Worm (Caenorhabditis elegans) whole organism, young adult: ENCODE measurements around the gene ttr-36.

Source experiments
- B0019.2 ChIP-seq: fragments of 200-800 bp; sonication (Bioruptor generic); conservative IDR thresholded peaks from 2 replicates; pipeline ENCODE4 v1.3.6; 2022; ENCODE audit warnings: missing genetic modification reagents, missing genetic modification characterization, missing compliant biosample characterization
- B0261.1 ChIP-seq: sonication (generic microtip); optimal IDR thresholded peaks from 2 replicates; lab custom pipeline; 2016; ENCODE audit warnings: mild to moderate bottlenecking, missing genetic modification characterization, moderate library complexity, missing compliant biosample characterization
- F23B12.7 ChIP-seq: sonication (generic microtip); optimal IDR thresholded peaks from 2 replicates; lab custom pipeline; 2017; ENCODE audit warnings: missing genetic modification characterization, mild to moderate bottlenecking, missing compliant biosample characterization, antibody characterized with exemption, moderate library complexity; ENCODE audit not compliant: insufficient read depth
- F33H1.4 ChIP-seq: fragments of 200-800 bp; sonication (Bioruptor generic); IDR thresholded peaks from 2 replicates; pipeline ENCODE4 v1.3.6; 2022; ENCODE audit warnings: missing genetic modification reagents, missing genetic modification characterization, missing compliant biosample characterization
- F39B2.1 ChIP-seq: fragments of 200-800 bp; sonication (Bioruptor generic); IDR thresholded peaks from 2 replicates; pipeline ENCODE4 v1.3.6; 2022; ENCODE audit warnings: missing genetic modification reagents, missing genetic modification characterization, missing compliant biosample characterization
- F52B5.7 ChIP-seq: sonication (generic microtip); optimal IDR thresholded peaks from 2 replicates; lab custom pipeline; 2016; ENCODE audit warnings: mild to moderate bottlenecking, missing genetic modification characterization, missing compliant biosample characterization
- F57C9.4 ChIP-seq: sonication (generic microtip); optimal IDR thresholded peaks from 2 replicates; lab custom pipeline; 2017; ENCODE audit warnings: mild to moderate bottlenecking, missing genetic modification characterization, missing compliant biosample characterization
- K11D2.4 ChIP-seq: fragments of 200-800 bp; sonication (Bioruptor generic); IDR thresholded peaks from 2 replicates; pipeline ENCODE4 v1.3.6; 2022; ENCODE audit warnings: missing genetic modification reagents, missing genetic modification characterization, missing compliant biosample characterization
- T07F8.4 ChIP-seq: sonication (generic microtip); optimal IDR thresholded peaks from 2 replicates; lab custom pipeline; 2016; ENCODE audit warnings: mild to moderate bottlenecking, missing genetic modification characterization, moderate library complexity, missing compliant biosample characterization
- Y56A3A.18 ChIP-seq: fragments of 200-800 bp; sonication (Bioruptor generic); IDR thresholded peaks from 2 replicates; pipeline ENCODE4 v1.3.6; 2022; ENCODE audit warnings: missing genetic modification reagents, missing genetic modification characterization, missing compliant biosample characterization
- Y79H2A.3 ChIP-seq: fragments of 200-800 bp; sonication (Bioruptor generic); conservative IDR thresholded peaks from 2 replicates; pipeline ENCODE4 v1.3.6; 2022; ENCODE audit warnings: missing genetic modification reagents, missing genetic modification characterization, missing compliant biosample characterization
- ama-1 ChIP-seq, 3 experiments: fragments of 150-350 bp in 1 of 3; sonication (generic microtip) in 2 of 3; optimal IDR thresholded peaks; 2 replicates each; lab custom pipeline; 2014 to 2018; ENCODE audit warnings: missing biosample characterization in 2 of 3, missing genetic modification characterization in 2 of 3, missing genetic modification reagents in 2 of 3
- aptf-3 ChIP-seq: fragments of 200-800 bp; sonication (Bioruptor generic); IDR thresholded peaks from 2 replicates; pipeline ENCODE4 v1.3.6; 2022; ENCODE audit warnings: missing genetic modification characterization, missing compliant biosample characterization
- atf-7 ChIP-seq: sonication (generic microtip); optimal IDR thresholded peaks from 2 replicates; lab custom pipeline; 2017; ENCODE audit warnings: mild to moderate bottlenecking, missing genetic modification characterization, missing compliant biosample characterization
- attf-3 ChIP-seq: fragments of 200-800 bp; sonication (Bioruptor generic); conservative IDR thresholded peaks from 2 replicates; pipeline ENCODE4 v1.3.6; 2022; ENCODE audit warnings: missing genetic modification reagents, missing genetic modification characterization, missing compliant biosample characterization
- attf-6 ChIP-seq: fragments of 200-800 bp; sonication (Bioruptor generic); IDR thresholded peaks from 2 replicates; pipeline ENCODE4 v1.3.6; 2022; ENCODE audit warnings: missing genetic modification reagents, missing genetic modification characterization, missing compliant biosample characterization
- bed-1 ChIP-seq: fragments of 200-800 bp; sonication (Bioruptor generic); IDR thresholded peaks from 2 replicates; pipeline ENCODE4 v1.3.6; 2022; ENCODE audit warnings: missing genetic modification reagents, missing genetic modification characterization, missing compliant biosample characterization
- cebp-1 ChIP-seq, 2 experiments: fragments of 200-800 bp in 1 of 2; sonication (Bioruptor generic) in 1 of 2; sonication (generic microtip) in 1 of 2; IDR thresholded peaks in 1 of 2; optimal IDR thresholded peaks in 1 of 2; 2 replicates each; pipeline versions ENCODE4 v1.3.6 to Lab custom; 2017 to 2022; ENCODE audit warnings: missing compliant biosample characterization in 2 of 2, missing genetic modification characterization in 2 of 2, mild to moderate bottlenecking in 1 of 2, missing genetic modification reagents in 1 of 2, moderate library complexity in 1 of 2
- ceh-100 ChIP-seq: fragments of 200-800 bp; sonication (Bioruptor generic); IDR thresholded peaks from 2 replicates; pipeline ENCODE4 v1.3.6; 2022; ENCODE audit warnings: missing genetic modification reagents, missing genetic modification characterization, missing compliant biosample characterization
- ceh-40 ChIP-seq: fragments of 200-800 bp; sonication (Bioruptor generic); IDR thresholded peaks from 2 replicates; pipeline ENCODE4 v1.3.6; 2022; ENCODE audit warnings: missing genetic modification characterization, missing compliant biosample characterization
- ceh-58 ChIP-seq: fragments of 200-800 bp; sonication (Bioruptor generic); IDR thresholded peaks from 2 replicates; pipeline ENCODE4 v1.3.6; 2022; ENCODE audit warnings: missing genetic modification characterization, missing compliant biosample characterization
- ceh-91 ChIP-seq: fragments of 200-800 bp; sonication (Bioruptor generic); IDR thresholded peaks from 2 replicates; pipeline ENCODE4 v1.3.6; 2022; ENCODE audit warnings: missing genetic modification reagents, missing genetic modification characterization, missing compliant biosample characterization
- die-1 ChIP-seq: sonication (generic microtip); optimal IDR thresholded peaks from 2 replicates; lab custom pipeline; 2016; ENCODE audit warnings: missing genotype, mild to moderate bottlenecking, missing genetic modification characterization, missing compliant biosample characterization
- dox-1 ChIP-seq: fragments of 200-800 bp; sonication (Bioruptor generic); IDR thresholded peaks from 2 replicates; pipeline ENCODE4 v1.3.6; 2022; ENCODE audit warnings: missing genetic modification reagents, missing genetic modification characterization, missing compliant biosample characterization
- dpl-1 ChIP-seq: fragments of 150-350 bp; optimal IDR thresholded peaks from 2 replicates; lab custom pipeline; 2014; ENCODE audit warnings: missing biosample characterization, missing genetic modification reagents, missing genetic modification characterization
- egrh-3 ChIP-seq: fragments of 200-800 bp; sonication (Bioruptor generic); IDR thresholded peaks from 2 replicates; pipeline ENCODE4 v1.3.6; 2022; ENCODE audit warnings: missing genetic modification reagents, missing genetic modification characterization, missing compliant biosample characterization
- ekl-4 ChIP-seq: fragments of 200-800 bp; sonication (Bioruptor generic); IDR thresholded peaks from 2 replicates; pipeline ENCODE4 v1.3.6; 2022; ENCODE audit warnings: missing genetic modification reagents, missing genetic modification characterization, missing compliant biosample characterization
- ets-4 ChIP-seq: fragments of 200-800 bp; sonication (Bioruptor generic); optimal IDR thresholded peaks from 2 replicates; lab custom pipeline; 2018; ENCODE audit warnings: mild to moderate bottlenecking, missing genetic modification characterization, missing compliant biosample characterization
- fkh-3 ChIP-seq: sonication (generic microtip); optimal IDR thresholded peaks from 2 replicates; lab custom pipeline; 2016; ENCODE audit warnings: mild to moderate bottlenecking, missing genetic modification characterization, missing compliant biosample characterization
- him-1 ChIP-seq: sonication (generic microtip); optimal IDR thresholded peaks from 2 replicates; lab custom pipeline; 2016; ENCODE audit warnings: missing genotype, missing genetic modification reagents, missing genetic modification characterization, missing compliant biosample characterization
- hlh-12 ChIP-seq: sonication (generic microtip); optimal IDR thresholded peaks from 2 replicates; lab custom pipeline; 2016; ENCODE audit warnings: missing genetic modification characterization, missing compliant biosample characterization
- hmg-20 ChIP-seq: fragments of 200-800 bp; sonication (Bioruptor generic); IDR thresholded peaks from 2 replicates; pipeline ENCODE4 v1.3.6; 2022; ENCODE audit warnings: missing genetic modification reagents, missing genetic modification characterization, missing compliant biosample characterization
- let-526 ChIP-seq: fragments of 200-800 bp; sonication (Bioruptor generic); IDR thresholded peaks from 2 replicates; pipeline ENCODE4 v1.3.6; 2022; ENCODE audit warnings: missing genetic modification reagents, missing genetic modification characterization, missing compliant biosample characterization
- let-607 ChIP-seq, 2 experiments: fragments of 200-800 bp in 1 of 2; sonication (Bioruptor generic) in 1 of 2; sonication (generic microtip) in 1 of 2; optimal IDR thresholded peaks; 2 replicates each; lab custom pipeline; 2016 to 2018; ENCODE audit warnings: mild to moderate bottlenecking in 2 of 2, missing compliant biosample characterization in 2 of 2, missing genetic modification characterization in 2 of 2, moderate library complexity in 2 of 2, missing genotype in 1 of 2
- lin-26 ChIP-seq: fragments of 200-800 bp; sonication (Bioruptor generic); IDR thresholded peaks from 2 replicates; pipeline ENCODE4 v1.3.6; 2022; ENCODE audit warnings: missing genetic modification reagents, missing genetic modification characterization, missing compliant biosample characterization
- lin-35 ChIP-seq, 3 experiments: fragments of 150-350 bp in 2 of 3; sonication (generic microtip) in 1 of 3; optimal IDR thresholded peaks; 2 replicates each; lab custom pipeline; 2014 to 2018; ENCODE audit warnings: missing biosample characterization in 3 of 3, missing genetic modification characterization in 3 of 3, missing genetic modification reagents in 3 of 3
- lsl-1 ChIP-seq: fragments of 200-800 bp; sonication (Bioruptor generic); optimal IDR thresholded peaks from 2 replicates; lab custom pipeline; 2018; ENCODE audit warnings: mild to moderate bottlenecking, missing genetic modification characterization, moderate library complexity, missing compliant biosample characterization
- madf-10 ChIP-seq: sonication (generic microtip); optimal IDR thresholded peaks from 2 replicates; lab custom pipeline; 2016; ENCODE audit warnings: mild to moderate bottlenecking, missing genetic modification characterization, missing compliant biosample characterization
- madf-3 ChIP-seq: fragments of 200-800 bp; sonication (Bioruptor generic); IDR thresholded peaks from 2 replicates; pipeline ENCODE4 v1.3.6; 2022; ENCODE audit warnings: missing genetic modification reagents, missing genetic modification characterization, missing compliant biosample characterization
- mxl-1 ChIP-seq: sonication (generic microtip); optimal IDR thresholded peaks from 2 replicates; lab custom pipeline; 2016; ENCODE audit warnings: missing genetic modification characterization, missing compliant biosample characterization
- nfya-1 ChIP-seq: sonication (generic microtip); optimal IDR thresholded peaks from 2 replicates; lab custom pipeline; 2017; ENCODE audit warnings: antibody characterized with exemption, missing compliant biosample characterization, missing genetic modification characterization, borderline replicate concordance; ENCODE audit not compliant: insufficient read depth
- nfya-2 ChIP-seq: fragments of 200-800 bp; sonication (Bioruptor generic); IDR thresholded peaks from 2 replicates; pipeline ENCODE4 v1.3.6; 2022; ENCODE audit warnings: missing genetic modification reagents, missing genetic modification characterization, missing compliant biosample characterization
- nhr-27 ChIP-seq: fragments of 200-800 bp; sonication (Bioruptor generic); optimal IDR thresholded peaks from 2 replicates; lab custom pipeline; 2018; ENCODE audit warnings: mild to moderate bottlenecking, missing genetic modification characterization, moderate library complexity, missing compliant biosample characterization
- snpc-4 ChIP-seq, 5 experiments: fragments of 150-350 bp in 1 of 5; sonication (generic microtip) in 4 of 5; optimal IDR thresholded peaks; 2 replicates each; lab custom pipeline; 2014 to 2018; ENCODE audit warnings: missing genetic modification characterization in 5 of 5, missing biosample characterization in 3 of 5, antibody characterized with exemption in 2 of 5, mild to moderate bottlenecking in 2 of 5, missing compliant biosample characterization in 2 of 5, missing genotype in 2 of 5, moderate library complexity in 2 of 5, missing genetic modification reagents in 1 of 5
- unc-130 ChIP-seq: sonication (generic microtip); optimal IDR thresholded peaks from 2 replicates; lab custom pipeline; 2016; ENCODE audit warnings: missing genetic modification reagents, missing genetic modification characterization, missing compliant biosample characterization
- zim-3 ChIP-seq: sonication (generic microtip); optimal IDR thresholded peaks from 2 replicates; lab custom pipeline; 2017; ENCODE audit warnings: mild to moderate bottlenecking, missing genetic modification characterization, moderate library complexity, missing compliant biosample characterization
- ztf-3 ChIP-seq: fragments of 200-800 bp; sonication (Bioruptor generic); optimal IDR thresholded peaks from 2 replicates; lab custom pipeline; 2018; ENCODE audit warnings: mild to moderate bottlenecking, missing genetic modification characterization, missing compliant biosample characterization

Gene ttr-36

DNA sequence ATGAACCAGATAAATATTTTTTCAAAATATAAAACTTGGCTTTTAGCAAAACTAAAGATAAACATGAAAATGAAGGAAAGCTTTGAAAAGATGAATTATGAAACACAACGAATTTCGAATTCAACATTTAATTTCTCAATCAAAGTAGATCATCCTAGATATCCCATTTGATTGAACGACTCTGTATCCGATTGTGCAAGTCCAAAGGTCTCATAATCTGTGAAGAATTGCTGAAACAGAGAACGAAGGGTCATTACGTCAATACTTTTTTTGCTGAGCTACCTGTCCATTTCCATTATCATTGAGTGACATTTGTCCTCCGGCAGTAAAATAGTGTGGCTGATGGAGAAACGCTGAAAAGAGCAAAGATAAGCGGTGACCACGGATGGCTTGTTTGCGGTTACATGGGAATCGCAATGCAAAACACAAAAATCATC lies 11.9 kb downstream of the ttr-36 start (continued):
- TF ChIP-seq F57C9.4 (no peak), let-526 (GFP tag; lab: Robert Waterston, UW) (no peak), zim-3 (tag; lab: Kevin White, UChicago) (no peak), unc-130 (GFP tag; lab: Kevin White, UChicago) (no peak), cebp-1 (GFP tag; IDR thresholded peaks at IDR 0.05; lab: Robert Waterston, UW) (no peak), cebp-1 (tag; optimal IDR thresholded peaks at IDR 0.05; lab: Kevin White, UChicago) (peak; percentile 79), mxl-1 (tag; lab: Kevin White, UChicago) (no peak), let-607 (tag; optimal IDR thresholded peaks at IDR 0.05; lab: Kevin White, UChicago) (peak; percentile 51 to 59), snpc-4 (GFP tag; optimal IDR thresholded peaks at IDR 0.05; lab: Kevin White, UChicago) (no peak), snpc-4 (tag; optimal IDR thresholded peaks at IDR 0.05; lab: Kevin White, UChicago) (no peak), bed-1 (GFP tag; lab: Robert Waterston, UW) (no peak), fkh-3 (tag; lab: Kevin White, UChicago) (peak; percentile 86), madf-3 (GFP tag; lab: Robert Waterston, UW) (0 out of 2 replicates have a peak, but pooled peaks have one; percentile 79), F52B5.7 (tag; lab: Kevin White, UChicago) (no peak), hlh-12 (tag; lab: Kevin White, UChicago) (no peak), F23B12.7 (tag; lab: Kevin White, UChicago) (no peak), ztf-3 (GFP tag; lab: Kevin White, UChicago) (peak; percentile 4), egrh-3 (GFP tag; lab: Robert Waterston, UW) (no peak), T07F8.4 (tag; lab: Kevin White, UChicago) (no peak), attf-6 (GFP tag; lab: Robert Waterston, UW) (no peak), aptf-3 (GFP tag; lab: Robert Waterston, UW) (no peak), die-1 (tag; lab: Kevin White, UChicago) (no peak), lin-26 (GFP tag; lab: Robert Waterston, UW) (no peak), atf-7 (tag; lab: Kevin White, UChicago) (peak; percentile 93), ets-4 (GFP tag; lab: Kevin White, UChicago) (peak; percentile 41), F39B2.1 (GFP tag; lab: Robert Waterston, UW) (no peak), ceh-100 (GFP tag; lab: Robert Waterston, UW) (no peak), attf-3 (no peak), him-1 (tag; lab: Kevin White, UChicago) (no peak), B0261.1 (tag; lab: Kevin White, UChicago) (no peak), Y56A3A.18 (GFP tag; lab: Robert Waterston, UW) (peak; percentile 84), madf-10 (peak; percentile 14), dox-1 (GFP tag; lab: Robert Waterston, UW) (no peak), ceh-40 (GFP tag; lab: Robert Waterston, UW) (no peak), nhr-27 (tag; lab: Kevin White, UChicago) (no peak), F33H1.4 (GFP tag; lab: Robert Waterston, UW) (no peak), Y79H2A.3 (GFP tag; lab: Robert Waterston, UW) (no peak), lsl-1 (no peak), ceh-58 (GFP tag; lab: Robert Waterston, UW) (no peak), nfya-1 (tag; lab: Kevin White, UChicago) (no peak), ceh-91 (GFP tag; lab: Robert Waterston, UW) (no peak), lin-35 (GFP tag; optimal IDR thresholded peaks at IDR 0.05; lab: Kevin White, UChicago) (no peak), dpl-1 (no peak), K11D2.4 (0 out of 2 replicates have a peak, but pooled peaks have one; percentile 21), hmg-20 (GFP tag; lab: Robert Waterston, UW) (peak; percentile 49; the same call in 1 of the 2 replicates), ekl-4 (GFP tag; lab: Robert Waterston, UW) (peak; percentile 71), B0019.2 (GFP tag; lab: Robert Waterston, UW) (no peak), nfya-2 (GFP tag; lab: Robert Waterston, UW) (0 out of 2 replicates have a peak, but pooled peaks have one; percentile 57), ama-1 (optimal IDR thresholded peaks at IDR 0.05; lab: Kevin White, UChicago) (peak; percentile 15), ama-1 (GFP tag; optimal IDR thresholded peaks at IDR 0.05; lab: Kevin White, UChicago) (no peak)
